Worm (Caenorhabditis elegans) whole organism, L4 larva: ENCODE measurements around the gene ech-4.
A peak's percentile ranks its signal among the peaks of the same experiment; 100 is the strongest.

Experiments
- F10B5.3 ChIP-seq: sonication (generic microtip); optimal IDR thresholded peaks from 2 replicates; lab custom pipeline; 2016; ENCODE audit warnings: mild to moderate bottlenecking, missing genetic modification characterization, missing compliant biosample characterization
- ama-1 ChIP-seq: fragments of 150-350 bp; optimal IDR thresholded peaks from 2 replicates; lab custom pipeline; 2014; ENCODE audit warnings: inconsistent platforms, mixed read lengths
- mdl-1 ChIP-seq, 2 experiments: fragments of 150-350 bp in 1 of 2; sonication (generic microtip) in 1 of 2; optimal IDR thresholded peaks; 2 replicates each; lab custom pipeline; 2014 to 2017; ENCODE audit warnings: missing biosample characterization in 2 of 2, missing genetic modification characterization in 2 of 2
- zag-1 ChIP-seq: fragments of 150-350 bp; optimal IDR thresholded peaks from 2 replicates; lab custom pipeline; 2014; ENCODE audit warnings: missing biosample characterization, missing genetic modification characterization

- no peak for TF ChIP-seq ama-1 (lab: Kevin White, UChicago)
- peak in 1 of 2 experiments; percentile 57 for TF ChIP-seq mdl-1 (tag; optimal IDR thresholded peaks at IDR 0.05; lab: Kevin White, UChicago)
- no peak for TF ChIP-seq zag-1
- TF ChIP-seq F10B5.3 (tag; lab: Kevin White, UChicago): no peak
Measured at ce11 chrII:10851110-10851509, 30.3 kb downstream of the ech-4 start.
